Worm (Caenorhabditis elegans): ENCODE data around the gene ent-7.

Gene ent-7

ce11 chrIV:10062728-10063127 is 45.7 kb downstream of the ent-7 start, which contains the start of gene ipla-7 (continued):
- TF ChIP-seq tbx-2 (tag; optimal IDR thresholded peaks at IDR 0.05): peak; percentile 7
- no peak for TF ChIP-seq mab-9 (GFP tag; IDR thresholded peaks at IDR 0.05)
- TF ChIP-seq isw-1 (GFP tag; IDR thresholded peaks at IDR 0.05): no peak
- no peak for TF ChIP-seq nhr-12 (tag; optimal IDR thresholded peaks at IDR 0.05)
- TF ChIP-seq lin-15B (tag; optimal IDR thresholded peaks at IDR 0.05): no peak
- no peak for TF ChIP-seq ets-5 (GFP tag; IDR thresholded peaks at IDR 0.05)
- TF ChIP-seq C16A3.4 (tag; optimal IDR thresholded peaks at IDR 0.05): no peak
- TF ChIP-seq unc-98 (GFP tag; IDR thresholded peaks at IDR 0.05): no peak
- no peak for TF ChIP-seq hpl-2 (GFP tag; optimal IDR thresholded peaks at IDR 0.05)
- TF ChIP-seq pag-3 (tag; optimal IDR thresholded peaks at IDR 0.05; ENCODE audit: borderline replicate concordance, insufficient read depth): no peak
- TF ChIP-seq hlh-17 (GFP tag; optimal IDR thresholded peaks at IDR 0.05; ENCODE audit: borderline replicate concordance): no peak
- TF ChIP-seq pqm-1 (tag; optimal IDR thresholded peaks at IDR 0.05): no peak
- TF ChIP-seq fkh-8 (tag; optimal IDR thresholded peaks at IDR 0.05): peak; percentile 56
- TF ChIP-seq grh-1 (GFP tag; IDR thresholded peaks at IDR 0.05): no peak
- no peak for TF ChIP-seq xbp-1 (tag; optimal IDR thresholded peaks at IDR 0.05)
- no peak for TF ChIP-seq nhr-77 (tag; optimal IDR thresholded peaks at IDR 0.05)
- no peak for TF ChIP-seq nhr-20 (tag; optimal IDR thresholded peaks at IDR 0.05)
- no peak for TF ChIP-seq tlp-1 (tag; optimal IDR thresholded peaks at IDR 0.05)
- no peak for TF ChIP-seq alr-1 (tag; optimal IDR thresholded peaks at IDR 0.05; ENCODE audit: borderline replicate concordance)
- no peak for TF ChIP-seq nhr-11 (tag; optimal IDR thresholded peaks at IDR 0.05)
- no peak for TF ChIP-seq F16B12.6 (tag; optimal IDR thresholded peaks at IDR 0.05)
- TF ChIP-seq nhr-28 (tag; optimal IDR thresholded peaks at IDR 0.05): no peak
- no peak for TF ChIP-seq blmp-1 (tag; optimal IDR thresholded peaks at IDR 0.05)
- no peak for TF ChIP-seq dsc-1 (tag; optimal IDR thresholded peaks at IDR 0.05)
- TF ChIP-seq mdl-1 (tag; optimal IDR thresholded peaks at IDR 0.05): no peak
- TF ChIP-seq nhr-237 (tag; optimal IDR thresholded peaks at IDR 0.05): no peak
- no peak for TF ChIP-seq unc-62 (GFP tag; optimal IDR thresholded peaks at IDR 0.05)
- TF ChIP-seq irx-1 (tag; optimal IDR thresholded peaks at IDR 0.05): no peak
- no peak for TF ChIP-seq rnt-1 (tag; optimal IDR thresholded peaks at IDR 0.05)
- no peak for TF ChIP-seq ama-1 (optimal IDR thresholded peaks at IDR 0.05)
- peak; percentile 80 for TF ChIP-seq lin-14 (GFP tag; optimal IDR thresholded peaks at IDR 0.05)
- TF ChIP-seq egl-13 (tag; optimal IDR thresholded peaks at IDR 0.05): peak; percentile 7
- TF ChIP-seq fkh-4 (tag; optimal IDR thresholded peaks at IDR 0.05; ENCODE audit: borderline replicate concordance): no peak
- TF ChIP-seq hlh-4 (tag; optimal IDR thresholded peaks at IDR 0.05): no peak
- peak in 1 of 2 experiments; percentile 28 for TF ChIP-seq lsy-2 (tag; optimal IDR thresholded peaks at IDR 0.05)
- TF ChIP-seq sptf-1 (tag; optimal IDR thresholded peaks at IDR 0.05): no peak
- TF ChIP-seq Y116A8C.19 (tag; optimal IDR thresholded peaks at IDR 0.05; ENCODE audit: borderline replicate concordance): no peak
- TF ChIP-seq unc-30 (tag; optimal IDR thresholded peaks at IDR 0.05): no peak
- TF ChIP-seq unc-130 (tag; optimal IDR thresholded peaks at IDR 0.05): no peak
- TF ChIP-seq snpc-4 (tag; optimal IDR thresholded peaks at IDR 0.05): no peak
- no peak for TF ChIP-seq C04F5.9 (tag; optimal IDR thresholded peaks at IDR 0.05)
- TF ChIP-seq lin-13 (GFP tag; optimal IDR thresholded peaks at IDR 0.05): no peak
- no peak for TF ChIP-seq mef-2 (tag; optimal IDR thresholded peaks at IDR 0.05)
- no peak for TF ChIP-seq lin-39 (tag; optimal IDR thresholded peaks at IDR 0.05)
- no peak for TF ChIP-seq fos-1 (tag; optimal IDR thresholded peaks at IDR 0.05)
- no peak for TF ChIP-seq snu-23 (GFP tag; optimal IDR thresholded peaks at IDR 0.05)
- TF ChIP-seq swsn-7 (tag; optimal IDR thresholded peaks at IDR 0.05): peak; percentile 20
- TF ChIP-seq vab-15 (tag; optimal IDR thresholded peaks at IDR 0.05): no peak
